Worm (Caenorhabditis elegans) whole organism, mixed stage, embryonic: ENCODE measurements around the gene nos-1.

Experiments
- ceh-39 ChIP-seq: fragments of 150-350 bp; optimal IDR thresholded peaks from 2 replicates; lab custom pipeline; 2014; ENCODE audit warnings: missing biosample characterization, missing genetic modification characterization
- ces-1 ChIP-seq: fragments of 150-350 bp; optimal IDR thresholded peaks from 2 replicates; lab custom pipeline; 2014; ENCODE audit warnings: missing biosample characterization, missing genetic modification reagents, missing genetic modification characterization
- lin-13 ChIP-seq: fragments of 150-350 bp; optimal IDR thresholded peaks from 2 replicates; lab custom pipeline; 2014; ENCODE audit warnings: missing biosample characterization, missing genetic modification characterization
- lsy-2 ChIP-seq: fragments of 150-350 bp; optimal IDR thresholded peaks from 2 replicates; lab custom pipeline; 2014; ENCODE audit warnings: missing biosample characterization, missing genetic modification characterization
- nhr-2 ChIP-seq: fragments of 150-350 bp; optimal IDR thresholded peaks from 2 replicates; lab custom pipeline; 2014; ENCODE audit warnings: missing biosample characterization, missing genetic modification characterization
- nhr-237 ChIP-seq: fragments of 150-350 bp; optimal IDR thresholded peaks from 2 replicates; lab custom pipeline; 2014; ENCODE audit warnings: missing biosample characterization, missing genetic modification characterization
- nhr-28 ChIP-seq: fragments of 150-350 bp; optimal IDR thresholded peaks from 2 replicates; lab custom pipeline; 2014; ENCODE audit warnings: missing biosample characterization, missing genetic modification characterization
- pha-4 ChIP-seq: fragments of 150-350 bp; optimal IDR thresholded peaks from 2 replicates; lab custom pipeline; 2018; ENCODE audit warnings: missing biosample characterization, missing genetic modification reagents, missing genetic modification characterization
- snpc-4 ChIP-seq: fragments of 150-350 bp; optimal IDR thresholded peaks from 2 replicates; lab custom pipeline; 2014; ENCODE audit warnings: missing biosample characterization, missing genetic modification characterization

- TF ChIP-seq nhr-237 (tag; lab: Kevin White, UChicago) (no peak), ces-1 (GFP tag; lab: Kevin White, UChicago) (no peak), nhr-28 (no peak), nhr-2 (tag; lab: Kevin White, UChicago) (no peak), ceh-39 (tag; lab: Kevin White, UChicago) (no peak), snpc-4 (tag; lab: Kevin White, UChicago) (no peak), lin-13 (tag; lab: Kevin White, UChicago) (no peak), lsy-2 (tag; lab: Kevin White, UChicago) (no peak), pha-4 (tag; lab: Kevin White, UChicago) (no peak)
These were observed 33.6 kb upstream of the nos-1 start for ce11 chrII:10986461-10987090.
